Fruit fly (Drosophila melanogaster) whole organism, embryonic: ENCODE measurements around the gene CG13653.

Source experiments
- Ada2b ChIP-seq: fragments of 200-800 bp; sonication (Bioruptor generic); IDR thresholded peaks from 2 replicates; pipeline ENCODE4 v1.3.6; 2022; ENCODE audit warnings: missing biosample characterization, missing genetic modification characterization
- BtbVII ChIP-seq: fragments of 200-800 bp; sonication (Bioruptor generic); optimal IDR thresholded peaks from 3 replicates; lab custom pipeline; 2017; ENCODE audit warnings: missing biosample characterization, mild to moderate bottlenecking, missing genetic modification characterization
- CG10959 ChIP-seq: fragments of 200-800 bp; sonication (Bioruptor generic); IDR thresholded peaks from 2 replicates; pipeline ENCODE4 v1.3.6; 2022; ENCODE audit warnings: missing biosample characterization, missing genetic modification characterization
- CG13123 ChIP-seq: fragments of 200-800 bp; sonication (Bioruptor generic); optimal IDR thresholded peaks from 2 replicates; lab custom pipeline; 2016; ENCODE audit warnings: missing biosample characterization, missing genetic modification characterization
- CG15479 ChIP-seq: fragments of 200-800 bp; sonication (Bioruptor generic); optimal IDR thresholded peaks from 3 replicates; lab custom pipeline; 2019; ENCODE audit warnings: missing biosample characterization, mild to moderate bottlenecking, missing genetic modification characterization, moderate library complexity
- CG15601 ChIP-seq: fragments of 200-800 bp; sonication (Bioruptor generic); optimal IDR thresholded peaks from 3 replicates; lab custom pipeline; 2019; ENCODE audit warnings: missing biosample characterization, mild to moderate bottlenecking, missing genetic modification characterization, moderate library complexity
- CG18011 ChIP-seq: fragments of 200-800 bp; sonication (Bioruptor generic); optimal IDR thresholded peaks from 2 replicates; lab custom pipeline; 2017; ENCODE audit warnings: missing biosample characterization, missing genetic modification characterization, mild to moderate bottlenecking, moderate library complexity, missing genotype
- CG2202 ChIP-seq: fragments of 200-800 bp; sonication (Bioruptor generic); optimal IDR thresholded peaks from 2 replicates; lab custom pipeline; 2018; ENCODE audit warnings: missing biosample characterization, mild to moderate bottlenecking, missing genetic modification characterization
- CG33213 ChIP-seq: fragments of 200-800 bp; sonication (Bioruptor generic); optimal IDR thresholded peaks from 3 replicates; lab custom pipeline; 2016; ENCODE audit warnings: missing biosample characterization, missing genetic modification characterization
- CG34224 ChIP-seq: fragments of 200-800 bp; sonication (Bioruptor generic); IDR thresholded peaks from 3 replicates; pipeline ENCODE4 v1.3.6; 2022; ENCODE audit warnings: missing biosample characterization, missing genetic modification characterization; ENCODE audit not compliant: partially characterized antibody
- CG4328 ChIP-seq: fragments of 200-800 bp; sonication (Bioruptor generic); optimal IDR thresholded peaks from 3 replicates; lab custom pipeline; 2017; ENCODE audit warnings: missing biosample characterization, missing genetic modification reagents, missing genetic modification characterization
- CG4404 ChIP-seq: fragments of 200-800 bp; sonication (Bioruptor generic); IDR thresholded peaks from 2 replicates; pipeline ENCODE4 v1.3.6; 2022; ENCODE audit warnings: missing biosample characterization, missing genetic modification characterization
- CG6791 ChIP-seq: fragments of 200-800 bp; sonication (Bioruptor generic); IDR thresholded peaks from 3 replicates; pipeline ENCODE4 v1.3.6; 2022; ENCODE audit warnings: missing biosample characterization, missing genetic modification characterization; ENCODE audit not compliant: partially characterized antibody
- CG6813 ChIP-seq: fragments of 200-800 bp; sonication (Bioruptor generic); optimal IDR thresholded peaks from 2 replicates; lab custom pipeline; 2017; ENCODE audit warnings: missing biosample characterization, missing genetic modification characterization, mild to moderate bottlenecking, moderate library complexity, missing genetic modification reagents
- CG7372 ChIP-seq: fragments of 200-800 bp; sonication (Bioruptor generic); IDR thresholded peaks from 2 replicates; pipeline ENCODE4 v1.3.6; 2022; ENCODE audit warnings: missing biosample characterization, missing genetic modification characterization
- CG9215 ChIP-seq: fragments of 200-800 bp; sonication (Bioruptor generic); IDR thresholded peaks from 2 replicates; pipeline ENCODE4 v1.3.6; 2022; ENCODE audit warnings: missing biosample characterization, missing genetic modification characterization
- D ChIP-seq, 2 experiments: fragments of 200-800 bp in 1 of 2; fragments of >200 bp in 1 of 2; sonication (Bioruptor generic) in 1 of 2; optimal IDR thresholded peaks; 2 replicates in 1 of 2; 3 replicates in 1 of 2; lab custom pipeline; 2017; ENCODE audit warnings: mild to moderate bottlenecking in 1 of 2, missing biosample characterization in 1 of 2, missing genetic modification characterization in 1 of 2, missing genetic modification reagents in 1 of 2
- H2.0 ChIP-seq: fragments of 200-800 bp; sonication (Bioruptor generic); IDR thresholded peaks from 2 replicates; pipeline ENCODE4 v1.3.6; 2022; ENCODE audit warnings: missing biosample characterization, missing genetic modification characterization
- Meics ChIP-seq: fragments of 200-800 bp; sonication (Bioruptor generic); optimal IDR thresholded peaks from 2 replicates; lab custom pipeline; 2017; ENCODE audit warnings: missing biosample characterization, mild to moderate bottlenecking, missing genetic modification characterization
- Myb ChIP-seq: fragments of 200-800 bp; sonication (Bioruptor generic); optimal IDR thresholded peaks from 2 replicates; lab custom pipeline; 2016; ENCODE audit warnings: missing biosample characterization, missing genetic modification characterization
- Sox102F ChIP-seq: fragments of 200-800 bp; sonication (Bioruptor generic); optimal IDR thresholded peaks from 2 replicates; lab custom pipeline; 2018; ENCODE audit warnings: missing biosample characterization, mild to moderate bottlenecking, missing genetic modification characterization, moderate library complexity
- TFAM ChIP-seq: fragments of 200-800 bp; sonication (Bioruptor generic); optimal IDR thresholded peaks from 2 replicates; lab custom pipeline; 2017; ENCODE audit warnings: missing biosample characterization, missing genetic modification characterization, inconsistent platforms
- aop ChIP-seq: fragments of 200-800 bp; sonication (Bioruptor generic); IDR thresholded peaks from 2 replicates; pipeline ENCODE4 v1.3.6; 2022; ENCODE audit warnings: missing biosample characterization, missing genetic modification characterization
- btn ChIP-seq: fragments of 200-800 bp; sonication (Bioruptor generic); optimal IDR thresholded peaks from 2 replicates; lab custom pipeline; 2016; ENCODE audit warnings: missing biosample characterization, missing genetic modification characterization
- cad ChIP-seq: fragments of >200 bp; optimal IDR thresholded peaks from 2 replicates; lab custom pipeline; 2017; ENCODE audit warnings: missing biosample characterization, missing genetic modification characterization
- crp ChIP-seq, 2 experiments: fragments of 200-800 bp; sonication (Bioruptor generic); optimal IDR thresholded peaks; 2 replicates in 1 of 2; 3 replicates in 1 of 2; lab custom pipeline; 2017; ENCODE audit warnings: missing biosample characterization in 2 of 2, missing genetic modification characterization in 2 of 2, mild to moderate bottlenecking in 1 of 2, moderate library complexity in 1 of 2
- disco-r ChIP-seq: fragments of 200-800 bp; sonication (Bioruptor generic); optimal IDR thresholded peaks from 2 replicates; lab custom pipeline; 2016; ENCODE audit warnings: missing biosample characterization, missing genetic modification characterization
- ewg ChIP-seq: fragments of 200-800 bp; sonication (Bioruptor generic); optimal IDR thresholded peaks from 3 replicates; lab custom pipeline; 2017; ENCODE audit warnings: mild to moderate bottlenecking, missing biosample characterization, missing genetic modification reagents, missing genetic modification characterization
- fd102C ChIP-seq: fragments of 200-800 bp; sonication (Bioruptor generic); optimal IDR thresholded peaks from 2 replicates; lab custom pipeline; 2018; ENCODE audit warnings: missing biosample characterization, mild to moderate bottlenecking, missing genetic modification characterization, moderate library complexity
- h ChIP-seq: fragments of >200 bp; optimal IDR thresholded peaks from 2 replicates; lab custom pipeline; 2017
- ind ChIP-seq: fragments of 200-800 bp; sonication (Bioruptor generic); optimal IDR thresholded peaks from 3 replicates; lab custom pipeline; 2016; ENCODE audit warnings: missing biosample characterization, missing genetic modification characterization
- inv ChIP-seq: fragments of 200-800 bp; sonication (Bioruptor generic); IDR thresholded peaks from 2 replicates; pipeline ENCODE4 v1.3.6; 2022; ENCODE audit warnings: missing biosample characterization, missing genetic modification characterization; ENCODE audit not compliant: partially characterized antibody
- lbe ChIP-seq: fragments of 200-800 bp; sonication (Bioruptor generic); optimal IDR thresholded peaks from 2 replicates; lab custom pipeline; 2016; ENCODE audit warnings: missing biosample characterization, mild to moderate bottlenecking, missing genetic modification characterization
- p53 ChIP-seq: fragments of 200-800 bp; sonication (Bioruptor generic); optimal IDR thresholded peaks from 2 replicates; lab custom pipeline; 2016; ENCODE audit warnings: missing biosample characterization, missing genetic modification characterization
- pb ChIP-seq: fragments of 200-800 bp; sonication (Bioruptor generic); optimal IDR thresholded peaks from 3 replicates; lab custom pipeline; 2016; ENCODE audit warnings: missing biosample characterization, missing genetic modification characterization
- phol ChIP-seq: fragments of 200-800 bp; sonication (Bioruptor generic); optimal IDR thresholded peaks from 3 replicates; lab custom pipeline; 2018; ENCODE audit warnings: missing biosample characterization, mild to moderate bottlenecking, missing genetic modification characterization, moderate library complexity
- run ChIP-seq: fragments of 200-800 bp; sonication (Bioruptor generic); optimal IDR thresholded peaks from 3 replicates; lab custom pipeline; 2018; ENCODE audit warnings: missing biosample characterization, mild to moderate bottlenecking, missing genetic modification characterization
- sc ChIP-seq, 3 experiments: fragments of >200 bp in 2 of 3; fragments of 200-800 bp in 1 of 3; sonication (Bioruptor generic) in 1 of 3; optimal IDR thresholded peaks; 2 replicates in 2 of 3; 3 replicates in 1 of 3; lab custom pipeline; 2017; ENCODE audit warnings: mild to moderate bottlenecking in 1 of 3, missing biosample characterization in 1 of 3, missing genetic modification characterization in 1 of 3, missing genetic modification reagents in 1 of 3
- schlank ChIP-seq: fragments of 200-800 bp; sonication (Bioruptor generic); optimal IDR thresholded peaks from 2 replicates; lab custom pipeline; 2018; ENCODE audit warnings: missing biosample characterization, mild to moderate bottlenecking, missing genetic modification characterization
- slbo ChIP-seq: fragments of 200-800 bp; sonication (Bioruptor generic); IDR thresholded peaks from 2 replicates; pipeline ENCODE4 v1.3.6; 2022; ENCODE audit warnings: missing biosample characterization, missing genetic modification characterization
- tll ChIP-seq, 2 experiments: fragments of 200-800 bp in 1 of 2; fragments of >200 bp in 1 of 2; sonication (Bioruptor generic) in 1 of 2; optimal IDR thresholded peaks; 2 replicates each; lab custom pipeline; 2017 to 2019; ENCODE audit warnings: missing biosample characterization in 2 of 2, missing genetic modification characterization in 2 of 2, mild to moderate bottlenecking in 1 of 2, moderate library complexity in 1 of 2
- trem ChIP-seq: fragments of 200-800 bp; optimal IDR thresholded peaks from 3 replicates; lab custom pipeline; 2019; ENCODE audit warnings: missing biosample characterization, mild to moderate bottlenecking, missing genetic modification characterization, moderate library complexity
- twi ChIP-seq: fragments of 200-800 bp; optimal IDR thresholded peaks from 2 replicates; lab custom pipeline; 2019; ENCODE audit warnings: missing biosample characterization, mild to moderate bottlenecking, missing genetic modification characterization, moderate library complexity
- vfl ChIP-seq: fragments of 200-800 bp; sonication (Bioruptor generic); optimal IDR thresholded peaks from 2 replicates; lab custom pipeline; 2016; ENCODE audit warnings: missing biosample characterization, missing genetic modification characterization
- zen ChIP-seq: fragments of 200-800 bp; sonication (Bioruptor generic); optimal IDR thresholded peaks from 3 replicates; lab custom pipeline; 2018; ENCODE audit warnings: missing biosample characterization, mild to moderate bottlenecking, missing genetic modification characterization, moderate library complexity

CG13653 gene

dm6 chr3R:25168259-25168972, 26.9 kb upstream of the CG13653 start (continued):
- TF ChIP-seq aop (GFP tag; lab: Robert Waterston, UW): no peak
- no peak for TF ChIP-seq CG33213 (GFP tag; lab: Kevin White, UChicago)
- no peak for TF ChIP-seq crp (GFP tag; optimal IDR thresholded peaks at IDR 0.05; lab: Kevin White, UChicago)

DNA sequence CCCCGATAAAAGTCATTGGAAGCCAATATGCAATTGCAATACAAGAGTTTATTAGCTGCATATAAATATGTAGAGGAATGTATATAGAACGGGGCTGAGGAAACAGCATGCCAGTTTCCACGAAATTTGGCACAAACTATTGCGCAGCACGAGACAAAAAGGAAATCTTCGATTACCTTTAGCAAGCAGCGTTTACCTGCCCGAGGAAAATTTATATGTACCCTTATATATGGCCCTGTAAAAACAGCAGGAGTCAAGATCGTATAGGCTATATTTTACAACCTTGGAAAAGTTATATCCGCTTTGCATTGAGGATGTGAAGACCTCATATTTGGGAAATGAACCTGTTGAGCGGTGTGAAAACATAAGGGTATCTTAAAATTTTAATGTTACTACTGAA, 23.0 kb upstream of the CG13653 start:
- no peak for TF ChIP-seq CG33213 (GFP tag; lab: Kevin White, UChicago)
- peak; percentile 66 for TF ChIP-seq zen (tag; lab: Kevin White, UChicago)
- TF ChIP-seq pb (GFP tag; lab: Kevin White, UChicago): no peak
- no peak for TF ChIP-seq CG4404
- TF ChIP-seq inv (GFP tag; lab: Robert Waterston, UW): no peak
- TF ChIP-seq p53: no peak
- no peak for TF ChIP-seq lbe (GFP tag; lab: Kevin White, UChicago)
- TF ChIP-seq cad: peak; percentile 94
- TF ChIP-seq tll (GFP tag; optimal IDR thresholded peaks at IDR 0.05; lab: Kevin White, UChicago): peak in 1 of 2 experiments; percentile 70
- no peak for TF ChIP-seq Sox102F (GFP tag; lab: Kevin White, UChicago)
- TF ChIP-seq Myb (GFP tag; lab: Kevin White, UChicago): no peak
- TF ChIP-seq H2.0 (GFP tag; lab: Robert Waterston, UW): no peak
- TF ChIP-seq fd102C (GFP tag; lab: Kevin White, UChicago): peak; percentile 2
- TF ChIP-seq vfl: no peak
- TF ChIP-seq ind (GFP tag; lab: Kevin White, UChicago): no peak
- no peak for TF ChIP-seq Meics (GFP tag; lab: Kevin White, UChicago)

dm6 chr3R:25172976-25173375, 22.4 kb upstream of the CG13653 start:
- TF ChIP-seq CG9215 (GFP tag; lab: Robert Waterston, UW): no peak
- no peak for TF ChIP-seq disco-r (GFP tag; lab: Kevin White, UChicago)
- no peak for TF ChIP-seq CG4328 (GFP tag; lab: Kevin White, UChicago)
- TF ChIP-seq sc (optimal IDR thresholded peaks at IDR 0.05; lab: Kevin White, UChicago): no peak
- no peak for TF ChIP-seq sc (GFP tag; optimal IDR thresholded peaks at IDR 0.05; lab: Kevin White, UChicago)
- no peak for TF ChIP-seq h
- peak; percentile 23 for TF ChIP-seq CG15479 (GFP tag; lab: Kevin White, UChicago)
- TF ChIP-seq BtbVII: no peak
- TF ChIP-seq CG6813 (GFP tag; lab: Kevin White, UChicago): no peak
- no peak for TF ChIP-seq Ada2b (GFP tag; lab: Robert Waterston, UW)
- no peak for TF ChIP-seq TFAM (GFP tag; lab: Kevin White, UChicago)
- no peak for TF ChIP-seq CG33213 (GFP tag; lab: Kevin White, UChicago)
- TF ChIP-seq CG18011 (GFP tag; lab: Kevin White, UChicago): no peak
- peak; percentile 89 for TF ChIP-seq zen (tag; lab: Kevin White, UChicago)
- TF ChIP-seq CG6791 (GFP tag; lab: Robert Waterston, UW): no peak
- TF ChIP-seq twi: peak; percentile 10
- TF ChIP-seq slbo: no peak
- peak; percentile 92 for TF ChIP-seq D (optimal IDR thresholded peaks at IDR 0.05; lab: Kevin White, UChicago)
- no peak for TF ChIP-seq D (GFP tag; optimal IDR thresholded peaks at IDR 0.05; lab: Kevin White, UChicago)
- TF ChIP-seq run (tag; lab: Kevin White, UChicago): no peak
- TF ChIP-seq CG34224 (GFP tag; lab: Robert Waterston, UW): no peak
- TF ChIP-seq CG4404: no peak
- TF ChIP-seq CG13123 (GFP tag; lab: Kevin White, UChicago): no peak
- no peak for TF ChIP-seq ewg
- no peak for TF ChIP-seq btn (GFP tag; lab: Kevin White, UChicago)
- TF ChIP-seq CG10959 (GFP tag; lab: Robert Waterston, UW): no peak
- no peak for TF ChIP-seq CG15601 (tag; lab: Kevin White, UChicago)
- TF ChIP-seq schlank: no peak
- TF ChIP-seq cad: peak; percentile 18
- no peak for TF ChIP-seq trem (tag; lab: Kevin White, UChicago)
- TF ChIP-seq CG7372 (GFP tag; lab: Robert Waterston, UW): no peak
- no peak for TF ChIP-seq CG2202
- TF ChIP-seq phol (tag; lab: Kevin White, UChicago): no peak
- TF ChIP-seq ind (GFP tag; lab: Kevin White, UChicago): no peak
